Worm (Caenorhabditis elegans) whole organism, young adult: Measurements from ENCODE around the gene F23F1.2.

ENCODE experiments used
- B0035.1 ChIP-seq: sonication (generic microtip); optimal IDR thresholded peaks from 2 replicates; lab custom pipeline; 2016; ENCODE audit warnings: missing genetic modification characterization, mild to moderate bottlenecking, missing compliant biosample characterization, missing genotype, missing genetic modification reagents
- F37B4.10 ChIP-seq: fragments of 200-800 bp; sonication (Bioruptor generic); IDR thresholded peaks from 2 replicates; pipeline ENCODE4 v1.3.6; 2022; ENCODE audit warnings: missing genetic modification characterization, missing compliant biosample characterization
- ama-1 ChIP-seq, 3 experiments: fragments of 150-350 bp in 1 of 3; sonication (generic microtip) in 2 of 3; optimal IDR thresholded peaks; 2 replicates each; lab custom pipeline; 2014 to 2018; ENCODE audit warnings: missing biosample characterization in 2 of 3, missing genetic modification characterization in 2 of 3, missing genetic modification reagents in 2 of 3
- attf-5 ChIP-seq: fragments of 200-800 bp; sonication (Bioruptor generic); optimal IDR thresholded peaks from 2 replicates; lab custom pipeline; 2018; ENCODE audit warnings: mild to moderate bottlenecking, missing genetic modification characterization, missing compliant biosample characterization
- hrde-1 ChIP-seq: sonication (generic microtip); optimal IDR thresholded peaks from 2 replicates; lab custom pipeline; 2016; ENCODE audit warnings: missing genetic modification characterization, mild to moderate bottlenecking, missing compliant biosample characterization, moderate library complexity, missing genotype, missing genetic modification reagents, borderline replicate concordance
- lsy-27 ChIP-seq: sonication (generic microtip); optimal IDR thresholded peaks from 2 replicates; lab custom pipeline; 2017; ENCODE audit warnings: missing genetic modification characterization, mild to moderate bottlenecking, missing compliant biosample characterization, antibody characterized with exemption, missing genotype, borderline replicate concordance; ENCODE audit not compliant: insufficient read depth
- snpc-1.3 ChIP-seq: sonication (generic microtip); optimal IDR thresholded peaks from 2 replicates; lab custom pipeline; 2017; ENCODE audit warnings: missing genetic modification characterization, mild to moderate bottlenecking, missing compliant biosample characterization, antibody characterized with exemption, moderate library complexity, missing genotype, missing genetic modification reagents; ENCODE audit not compliant: insufficient read depth
- snpc-4 ChIP-seq, 5 experiments: fragments of 150-350 bp in 1 of 5; sonication (generic microtip) in 4 of 5; optimal IDR thresholded peaks; 2 replicates each; lab custom pipeline; 2014 to 2018; ENCODE audit warnings: missing genetic modification characterization in 5 of 5, missing biosample characterization in 3 of 5, antibody characterized with exemption in 2 of 5, mild to moderate bottlenecking in 2 of 5, missing compliant biosample characterization in 2 of 5, missing genotype in 2 of 5, moderate library complexity in 2 of 5, missing genetic modification reagents in 1 of 5

DNA sequence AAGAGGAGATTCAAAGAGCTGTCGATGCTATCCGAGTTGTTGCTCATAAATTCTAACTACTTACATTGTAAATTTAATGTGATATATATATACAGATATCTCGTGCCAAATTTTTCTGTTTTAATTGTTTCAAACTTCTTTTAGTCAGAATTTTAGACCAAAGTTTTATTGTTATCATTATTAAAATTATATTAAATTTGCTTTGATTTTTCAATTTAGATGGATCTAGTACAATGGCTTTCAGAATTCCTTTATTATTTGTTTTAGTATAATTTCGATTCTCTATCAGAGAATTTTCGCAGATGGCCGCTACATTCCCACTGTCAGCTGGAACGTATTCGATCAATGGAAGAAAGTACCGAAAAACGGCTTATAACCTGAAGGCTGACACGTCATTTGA is 23.4 kb downstream of the F23F1.2 start, which contains the start of gene ascc-1:
- TF ChIP-seq snpc-1.3 (no peak), attf-5 (GFP tag; lab: Kevin White, UChicago) (no peak), snpc-4 (GFP tag; optimal IDR thresholded peaks at IDR 0.05; lab: Kevin White, UChicago) (no peak), snpc-4 (tag; optimal IDR thresholded peaks at IDR 0.05; lab: Kevin White, UChicago) (no peak), B0035.1 (tag; lab: Kevin White, UChicago) (no peak), lsy-27 (tag; lab: Kevin White, UChicago) (no peak), ama-1 (optimal IDR thresholded peaks at IDR 0.05; lab: Kevin White, UChicago) (no peak), ama-1 (GFP tag; optimal IDR thresholded peaks at IDR 0.05; lab: Kevin White, UChicago) (no peak), F37B4.10 (GFP tag; lab: Robert Waterston, UW) (no peak), hrde-1 (tag; lab: Kevin White, UChicago) (no peak)
